Worm (Caenorhabditis elegans) whole organism, late embryonic: Measurements from ENCODE around the gene prx-10.

Source experiments
- ceh-19 ChIP-seq: fragments of 200-800 bp; sonication (Bioruptor generic); optimal IDR thresholded peaks from 2 replicates; lab custom pipeline; 2018; ENCODE audit warnings: mild to moderate bottlenecking, missing genetic modification characterization, missing compliant biosample characterization
- ceh-9 ChIP-seq: sonication (generic microtip); optimal IDR thresholded peaks from 2 replicates; lab custom pipeline; 2016; ENCODE audit warnings: mild to moderate bottlenecking, missing genetic modification characterization, inconsistent platforms, missing compliant biosample characterization
- fkh-6 ChIP-seq: sonication (generic microtip); optimal IDR thresholded peaks from 2 replicates; lab custom pipeline; 2016; ENCODE audit warnings: missing genetic modification characterization, missing compliant biosample characterization
- nfya-1 ChIP-seq: sonication (generic microtip); optimal IDR thresholded peaks from 2 replicates; lab custom pipeline; 2017; ENCODE audit warnings: missing genetic modification characterization, mild to moderate bottlenecking, missing compliant biosample characterization, antibody characterized with exemption, moderate library complexity
- npax-4 ChIP-seq: sonication (generic microtip); optimal IDR thresholded peaks from 2 replicates; lab custom pipeline; 2016; ENCODE audit warnings: missing genetic modification characterization, missing compliant biosample characterization
- pqm-1 ChIP-seq: sonication (generic microtip); optimal IDR thresholded peaks from 2 replicates; lab custom pipeline; 2016; ENCODE audit warnings: missing genetic modification characterization, missing compliant biosample characterization
- sdc-2 ChIP-seq: sonication (generic microtip); optimal IDR thresholded peaks from 2 replicates; lab custom pipeline; 2016; ENCODE audit warnings: missing genotype, missing genetic modification characterization, missing compliant biosample characterization
- tbx-7 ChIP-seq: sonication (generic microtip); optimal IDR thresholded peaks from 2 replicates; lab custom pipeline; 2016; ENCODE audit warnings: missing genotype, missing genetic modification characterization, missing compliant biosample characterization
- ztf-16 ChIP-seq: sonication (generic microtip); optimal IDR thresholded peaks from 2 replicates; lab custom pipeline; 2017; ENCODE audit warnings: missing genetic modification characterization, missing compliant biosample characterization

ce11 chrIII:5193266-5193665 is 42.9 kb upstream of the prx-10 start:
- TF ChIP-seq sdc-2 (tag; lab: Kevin White, UChicago) (no peak), ceh-9 (tag; lab: Kevin White, UChicago) (no peak), npax-4 (no peak), pqm-1 (tag; lab: Kevin White, UChicago) (no peak), ztf-16 (tag; lab: Kevin White, UChicago) (no peak), fkh-6 (no peak), nfya-1 (tag; lab: Kevin White, UChicago) (no peak), ceh-19 (no peak), tbx-7 (no peak)
